Worm (Caenorhabditis elegans) whole organism, L2 larva: ENCODE measurements around the gene C15H7.4.
A peak's percentile ranks its signal among the peaks of the same experiment; 100 is the strongest.

Experiments
- C34F6.9 ChIP-seq: fragments of 150-350 bp; optimal IDR thresholded peaks from 2 replicates; lab custom pipeline; 2014; ENCODE audit warnings: missing biosample characterization, missing genetic modification characterization
- F13H6.1 ChIP-seq: sonication (generic microtip); optimal IDR thresholded peaks from 2 replicates; lab custom pipeline; 2016; ENCODE audit warnings: missing genetic modification characterization, missing compliant biosample characterization
- R02D3.7 ChIP-seq: fragments of 150-350 bp; optimal IDR thresholded peaks from 2 replicates; lab custom pipeline; 2014; ENCODE audit warnings: missing biosample characterization, missing genetic modification characterization
- Y55F3AM.14 ChIP-seq: fragments of 200-800 bp; sonication (Bioruptor generic); optimal IDR thresholded peaks from 2 replicates; lab custom pipeline; 2018; ENCODE audit warnings: mild to moderate bottlenecking, missing genetic modification characterization, missing compliant biosample characterization
- ZK546.5 ChIP-seq: sonication (generic microtip); optimal IDR thresholded peaks from 2 replicates; lab custom pipeline; 2017; ENCODE audit warnings: missing biosample characterization, missing genetic modification characterization
- alr-1 ChIP-seq: fragments of 150-350 bp; optimal IDR thresholded peaks from 2 replicates; lab custom pipeline; 2014; ENCODE audit warnings: missing biosample characterization, missing genetic modification characterization
- aly-2 ChIP-seq: fragments of 150-350 bp; optimal IDR thresholded peaks from 2 replicates; lab custom pipeline; 2014; ENCODE audit warnings: missing biosample characterization, missing genetic modification characterization
- ama-1 ChIP-seq: fragments of 150-350 bp; optimal IDR thresholded peaks from 2 replicates; lab custom pipeline; 2018; ENCODE audit warnings: inconsistent platforms
- blmp-1 ChIP-seq: sonication (generic microtip); optimal IDR thresholded peaks from 2 replicates; lab custom pipeline; 2017; ENCODE audit warnings: missing genetic modification characterization, mild to moderate bottlenecking, missing compliant biosample characterization, antibody characterized with exemption, moderate library complexity; ENCODE audit not compliant: insufficient read depth
- ceh-16 ChIP-seq: fragments of 150-350 bp; optimal IDR thresholded peaks from 2 replicates; lab custom pipeline; 2014; ENCODE audit warnings: missing biosample characterization, missing genetic modification characterization
- ceh-82 ChIP-seq: fragments of 150-350 bp; optimal IDR thresholded peaks from 2 replicates; lab custom pipeline; 2014; ENCODE audit warnings: missing biosample characterization, missing genetic modification characterization
- crh-2 ChIP-seq: sonication (generic microtip); optimal IDR thresholded peaks from 2 replicates; lab custom pipeline; 2017; ENCODE audit warnings: missing biosample characterization, missing genetic modification characterization
- dmd-4 ChIP-seq: sonication (generic microtip); optimal IDR thresholded peaks from 2 replicates; lab custom pipeline; 2017; ENCODE audit warnings: missing biosample characterization, missing genetic modification characterization
- egl-27 ChIP-seq: sonication (generic microtip); optimal IDR thresholded peaks from 3 replicates; lab custom pipeline; 2017; ENCODE audit warnings: missing biosample characterization, missing genetic modification reagents, missing genetic modification characterization
- elt-1 ChIP-seq: fragments of 150-350 bp; optimal IDR thresholded peaks from 2 replicates; lab custom pipeline; 2014; ENCODE audit warnings: missing biosample characterization, missing genetic modification characterization
- elt-3 ChIP-seq: sonication (generic microtip); optimal IDR thresholded peaks from 2 replicates; lab custom pipeline; 2017; ENCODE audit warnings: missing biosample characterization, missing genetic modification characterization
- fos-1 ChIP-seq: fragments of 150-350 bp; optimal IDR thresholded peaks from 2 replicates; lab custom pipeline; 2014; ENCODE audit warnings: missing biosample characterization, missing genetic modification characterization
- gmeb-1 ChIP-seq: fragments of 150-350 bp; optimal IDR thresholded peaks from 2 replicates; lab custom pipeline; 2014; ENCODE audit warnings: missing biosample characterization, missing genetic modification characterization
- lin-11 ChIP-seq: fragments of 150-350 bp; sonication (generic microtip); optimal IDR thresholded peaks from 2 replicates; lab custom pipeline; 2014; ENCODE audit warnings: missing biosample characterization, missing genetic modification characterization, inconsistent platforms, mixed read lengths
- lin-13 ChIP-seq: fragments of 150-350 bp; optimal IDR thresholded peaks from 2 replicates; lab custom pipeline; 2014; ENCODE audit warnings: missing biosample characterization, missing genetic modification reagents, missing genetic modification characterization
- lin-39 ChIP-seq: fragments of 150-350 bp; optimal IDR thresholded peaks from 2 replicates; lab custom pipeline; 2014; ENCODE audit warnings: missing biosample characterization, missing genetic modification reagents, missing genetic modification characterization
- lsy-2 ChIP-seq, 2 experiments: fragments of 150-350 bp in 1 of 2; sonication (generic microtip) in 1 of 2; optimal IDR thresholded peaks; 2 replicates each; lab custom pipeline; 2014 to 2017; ENCODE audit warnings: missing biosample characterization in 2 of 2, missing genetic modification characterization in 2 of 2
- mab-5 ChIP-seq: fragments of 150-350 bp; optimal IDR thresholded peaks from 2 replicates; lab custom pipeline; 2014; ENCODE audit warnings: missing biosample characterization, missing genetic modification characterization
- mbf-1 ChIP-seq: sonication (generic microtip); optimal IDR thresholded peaks from 2 replicates; lab custom pipeline; 2017; ENCODE audit warnings: missing biosample characterization, missing genetic modification characterization
- nhr-10 ChIP-seq: sonication (generic microtip); optimal IDR thresholded peaks from 2 replicates; lab custom pipeline; 2017; ENCODE audit warnings: missing biosample characterization, missing genetic modification characterization
- nhr-11 ChIP-seq: fragments of 150-350 bp; optimal IDR thresholded peaks from 2 replicates; lab custom pipeline; 2014; ENCODE audit warnings: missing biosample characterization, missing genetic modification characterization
- nhr-12 ChIP-seq: fragments of 150-350 bp; optimal IDR thresholded peaks from 2 replicates; lab custom pipeline; 2014; ENCODE audit warnings: missing biosample characterization, missing genetic modification characterization
- nhr-129 ChIP-seq: fragments of 150-350 bp; optimal IDR thresholded peaks from 2 replicates; lab custom pipeline; 2014; ENCODE audit warnings: missing biosample characterization, missing genetic modification characterization
- nhr-21 ChIP-seq: fragments of 150-350 bp; optimal IDR thresholded peaks from 2 replicates; lab custom pipeline; 2014; ENCODE audit warnings: missing biosample characterization, missing genetic modification characterization
- nhr-23 ChIP-seq: fragments of 150-350 bp; optimal IDR thresholded peaks from 2 replicates; lab custom pipeline; 2014; ENCODE audit warnings: missing biosample characterization, missing genetic modification reagents, missing genetic modification characterization
- nhr-237 ChIP-seq: fragments of 150-350 bp; optimal IDR thresholded peaks from 2 replicates; lab custom pipeline; 2014; ENCODE audit warnings: missing biosample characterization, missing genetic modification characterization
- nhr-6 ChIP-seq: fragments of 150-350 bp; optimal IDR thresholded peaks from 2 replicates; lab custom pipeline; 2014; ENCODE audit warnings: missing biosample characterization, missing genetic modification characterization
- nhr-77 ChIP-seq: fragments of 150-350 bp; optimal IDR thresholded peaks from 2 replicates; lab custom pipeline; 2014; ENCODE audit warnings: missing biosample characterization, missing genetic modification characterization
- peb-1 ChIP-seq: fragments of 150-350 bp; optimal IDR thresholded peaks from 2 replicates; lab custom pipeline; 2014; ENCODE audit warnings: missing biosample characterization, missing genetic modification characterization
- skn-1 ChIP-seq: sonication (generic microtip); optimal IDR thresholded peaks from 2 replicates; lab custom pipeline; 2017; ENCODE audit warnings: missing biosample characterization, missing genetic modification characterization
- sma-3 ChIP-seq: sonication (generic microtip); optimal IDR thresholded peaks from 2 replicates; lab custom pipeline; 2016; ENCODE audit warnings: missing genetic modification reagents, missing genetic modification characterization, missing compliant biosample characterization
- sma-9 ChIP-seq, 2 experiments: fragments of 150-350 bp in 1 of 2; sonication (generic microtip) in 1 of 2; optimal IDR thresholded peaks; 2 replicates each; lab custom pipeline; 2014 to 2016; ENCODE audit warnings: missing genetic modification characterization in 2 of 2, mild to moderate bottlenecking in 1 of 2, missing biosample characterization in 1 of 2, missing compliant biosample characterization in 1 of 2, missing genetic modification reagents in 1 of 2, moderate library complexity in 1 of 2
- snpc-4 ChIP-seq: fragments of 150-350 bp; optimal IDR thresholded peaks from 2 replicates; lab custom pipeline; 2014; ENCODE audit warnings: missing biosample characterization, missing genetic modification characterization
- unc-39 ChIP-seq: fragments of 150-350 bp; optimal IDR thresholded peaks from 2 replicates; lab custom pipeline; 2014; ENCODE audit warnings: missing biosample characterization, missing genetic modification characterization
- unc-55 ChIP-seq: fragments of 150-350 bp; sonication (generic microtip); optimal IDR thresholded peaks from 3 replicates; lab custom pipeline; 2014; ENCODE audit warnings: missing biosample characterization, missing genetic modification reagents, missing genetic modification characterization
- unc-62 ChIP-seq: fragments of 150-350 bp; optimal IDR thresholded peaks from 2 replicates; lab custom pipeline; 2014; ENCODE audit warnings: missing biosample characterization, missing genetic modification reagents, missing genetic modification characterization
- zag-1 ChIP-seq: fragments of 150-350 bp; optimal IDR thresholded peaks from 2 replicates; lab custom pipeline; 2014; ENCODE audit warnings: missing biosample characterization, missing genetic modification characterization
- ztf-1 ChIP-seq: fragments of 200-800 bp; sonication (Bioruptor generic); conservative IDR thresholded peaks from 2 replicates; pipeline ENCODE4 v1.3.6; 2022; ENCODE audit warnings: missing genetic modification characterization, missing compliant biosample characterization
- ztf-11 ChIP-seq: sonication (generic microtip); optimal IDR thresholded peaks from 2 replicates; lab custom pipeline; 2017; ENCODE audit warnings: missing biosample characterization, missing genetic modification characterization
- ztf-4 ChIP-seq: fragments of 150-350 bp; optimal IDR thresholded peaks from 2 replicates; lab custom pipeline; 2014; ENCODE audit warnings: missing biosample characterization, missing genetic modification characterization

Gene C15H7.4

ce11 chrIII:9621840-9622525 is 33.7 kb downstream of the C15H7.4 start (continued):
- TF ChIP-seq unc-62 (GFP tag; lab: Kevin White, UChicago): no peak

DNA sequence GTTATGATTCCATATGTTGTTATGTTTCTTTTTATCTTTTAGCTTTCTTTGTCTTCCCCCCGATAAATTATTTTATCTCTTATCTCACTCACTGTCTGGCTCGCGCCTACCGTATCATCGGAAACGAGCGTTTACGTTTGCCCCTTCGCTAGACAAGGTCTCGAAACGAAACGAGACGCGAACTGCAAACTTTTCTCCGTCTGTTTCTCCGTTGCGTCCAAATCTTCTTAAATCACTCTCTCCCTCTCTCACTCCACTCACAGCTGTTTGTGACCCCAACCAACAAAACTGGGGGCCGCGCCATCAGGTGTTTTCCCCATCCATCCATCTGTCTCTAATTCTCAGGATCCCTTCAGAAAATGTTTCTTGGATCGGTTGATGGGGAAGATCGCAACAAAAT is 35.6 kb downstream of the C15H7.4 start:
- TF ChIP-seq dmd-4 (no peak), Y55F3AM.14 (GFP tag; lab: Kevin White, UChicago) (no peak), nhr-21 (tag; lab: Kevin White, UChicago) (peak; percentile 4), ztf-4 (tag; lab: Kevin White, UChicago) (no peak), C34F6.9 (tag; lab: Kevin White, UChicago) (peak; percentile 30), nhr-10 (tag; lab: Kevin White, UChicago) (no peak), fos-1 (peak; percentile 54), skn-1 (no peak), nhr-129 (tag; lab: Kevin White, UChicago) (peak; percentile 78), ZK546.5 (tag; lab: Kevin White, UChicago) (no peak), lsy-2 (tag; optimal IDR thresholded peaks at IDR 0.05; lab: Kevin White, UChicago) (peak in 1 of 2 experiments; percentile 22), mbf-1 (tag; lab: Kevin White, UChicago) (no peak), sma-9 (GFP tag; optimal IDR thresholded peaks at IDR 0.05; lab: Kevin White, UChicago) (peak; percentile 81), sma-9 (tag; optimal IDR thresholded peaks at IDR 0.05; lab: Kevin White, UChicago) (no peak), ama-1 (lab: Kevin White, UChicago) (peak; percentile 1), blmp-1 (tag; lab: Kevin White, UChicago) (peak; percentile 26), F13H6.1 (tag; lab: Kevin White, UChicago) (peak; percentile 82), nhr-237 (tag; lab: Kevin White, UChicago) (no peak), egl-27 (tag; lab: Kevin White, UChicago) (peak; percentile 38)

ce11 chrIII:9619079-9619761 is 36.5 kb downstream of the C15H7.4 start, which contains the start of gene hlh-11:
hlh-11 (plus strand) TSS chrIII:9619711.
- TF ChIP-seq mbf-1 (tag; lab: Kevin White, UChicago) (no peak), nhr-129 (tag; lab: Kevin White, UChicago) (peak; percentile 92), elt-1 (no peak), nhr-23 (tag; lab: Kevin White, UChicago) (no peak), dmd-4 (no peak), nhr-10 (tag; lab: Kevin White, UChicago) (no peak), sma-3 (GFP tag; lab: Kevin White, UChicago) (peak; percentile 89), ztf-11 (tag; lab: Kevin White, UChicago) (peak; percentile 53), ztf-1 (GFP tag; lab: Robert Waterston, UW) (no peak), nhr-6 (tag; lab: Kevin White, UChicago) (peak; percentile 86), unc-62 (GFP tag; lab: Kevin White, UChicago) (peak; percentile 75), C34F6.9 (tag; lab: Kevin White, UChicago) (peak; percentile 97), egl-27 (tag; lab: Kevin White, UChicago) (peak; percentile 78), lsy-2 (tag; optimal IDR thresholded peaks at IDR 0.05; lab: Kevin White, UChicago) (peak; percentile 68 to 88), ztf-4 (tag; lab: Kevin White, UChicago) (peak; percentile 65), nhr-11 (tag; lab: Kevin White, UChicago) (no peak), alr-1 (tag; lab: Kevin White, UChicago) (no peak), unc-55 (GFP tag; lab: Kevin White, UChicago) (peak; percentile 94), peb-1 (peak; percentile 15), nhr-237 (tag; lab: Kevin White, UChicago) (no peak), nhr-77 (peak; percentile 12), ceh-16 (tag; lab: Kevin White, UChicago) (peak; percentile 79), ceh-82 (no peak), gmeb-1 (peak; percentile 36), ZK546.5 (tag; lab: Kevin White, UChicago) (no peak), elt-3 (tag; lab: Kevin White, UChicago) (no peak), nhr-21 (tag; lab: Kevin White, UChicago) (peak; percentile 91), blmp-1 (tag; lab: Kevin White, UChicago) (peak; percentile 51), crh-2 (peak; percentile 91), lin-39 (tag; lab: Kevin White, UChicago) (peak; percentile 47), mab-5 (tag; lab: Kevin White, UChicago) (peak; percentile 73), lin-11 (tag; lab: Kevin White, UChicago) (peak; percentile 67), unc-39 (tag; lab: Kevin White, UChicago) (no peak), F13H6.1 (tag; lab: Kevin White, UChicago) (peak; percentile 99), R02D3.7 (tag; lab: Kevin White, UChicago) (no peak), skn-1 (peak; percentile 50), zag-1 (tag; lab: Kevin White, UChicago) (peak; percentile 80), ama-1 (lab: Kevin White, UChicago) (no peak), lin-13 (peak; percentile 80), Y55F3AM.14 (GFP tag; lab: Kevin White, UChicago) (peak; percentile 85), snpc-4 (tag; lab: Kevin White, UChicago) (peak; percentile 70), nhr-12 (tag; lab: Kevin White, UChicago) (peak; percentile 26), aly-2 (tag; lab: Kevin White, UChicago) (no peak)
